Worm (Caenorhabditis elegans) whole organism, L3 larva: ENCODE data around the gene nas-11.

ENCODE experiments used
- R02D3.7 ChIP-seq: fragments of 150-350 bp; optimal IDR thresholded peaks from 2 replicates; lab custom pipeline; 2014; ENCODE audit warnings: missing biosample characterization, missing genetic modification characterization
- ZK546.5 ChIP-seq: sonication (generic microtip); optimal IDR thresholded peaks from 2 replicates; lab custom pipeline; 2017; ENCODE audit warnings: missing biosample characterization, missing genetic modification characterization
- aly-2 ChIP-seq: fragments of 150-350 bp; optimal IDR thresholded peaks from 2 replicates; lab custom pipeline; 2014; ENCODE audit warnings: missing biosample characterization, missing genetic modification characterization
- ama-1 ChIP-seq: fragments of 150-350 bp; optimal IDR thresholded peaks from 2 replicates; lab custom pipeline; 2018
- ceh-16 ChIP-seq: sonication (generic microtip); optimal IDR thresholded peaks from 2 replicates; lab custom pipeline; 2017; ENCODE audit warnings: missing biosample characterization, missing genetic modification characterization
- ceh-28 ChIP-seq: fragments of 150-350 bp; optimal IDR thresholded peaks from 2 replicates; lab custom pipeline; 2014; ENCODE audit warnings: missing biosample characterization, missing genetic modification reagents, missing genetic modification characterization
- ceh-82 ChIP-seq: fragments of 150-350 bp; optimal IDR thresholded peaks from 2 replicates; lab custom pipeline; 2014; ENCODE audit warnings: missing biosample characterization, missing genetic modification characterization
- ceh-9 ChIP-seq: sonication (generic microtip); optimal IDR thresholded peaks from 2 replicates; lab custom pipeline; 2018; ENCODE audit warnings: missing biosample characterization, missing genetic modification characterization
- daf-12 ChIP-seq: fragments of 150-350 bp; optimal IDR thresholded peaks from 2 replicates; lab custom pipeline; 2014; ENCODE audit warnings: missing biosample characterization, missing genetic modification reagents, missing genetic modification characterization
- egl-27 ChIP-seq: sonication (generic microtip); optimal IDR thresholded peaks from 4 replicates; lab custom pipeline; 2017; ENCODE audit warnings: missing biosample characterization, missing genetic modification reagents, missing genetic modification characterization
- egl-5 ChIP-seq: fragments of 150-350 bp; optimal IDR thresholded peaks from 2 replicates; lab custom pipeline; 2017; ENCODE audit warnings: missing biosample characterization, missing genetic modification reagents, missing genetic modification characterization, inconsistent platforms
- elt-1 ChIP-seq: fragments of 150-350 bp; optimal IDR thresholded peaks from 2 replicates; lab custom pipeline; 2014; ENCODE audit warnings: missing biosample characterization, missing genetic modification characterization
- elt-2 ChIP-seq: sonication (generic microtip); optimal IDR thresholded peaks from 2 replicates; lab custom pipeline; 2016; ENCODE audit warnings: missing genetic modification reagents, mild to moderate bottlenecking, missing genetic modification characterization, missing compliant biosample characterization
- elt-3 ChIP-seq, 3 experiments: fragments of 150-350 bp in 1 of 3; sonication (generic microtip) in 2 of 3; optimal IDR thresholded peaks; 2 replicates in 2 of 3; 4 replicates in 1 of 3; lab custom pipeline; 2014 to 2017; ENCODE audit warnings: missing biosample characterization in 3 of 3, missing genetic modification characterization in 3 of 3
- eor-1 ChIP-seq, 2 experiments: fragments of 150-350 bp; optimal IDR thresholded peaks; 2 replicates each; lab custom pipeline; 2014 to 2018; ENCODE audit warnings: missing biosample characterization in 2 of 2, missing genetic modification characterization in 2 of 2
- fkh-10 ChIP-seq: sonication (generic microtip); optimal IDR thresholded peaks from 2 replicates; lab custom pipeline; 2017; ENCODE audit warnings: missing biosample characterization, missing genetic modification reagents, missing genetic modification characterization
- fkh-2 ChIP-seq: fragments of 150-350 bp; optimal IDR thresholded peaks from 2 replicates; lab custom pipeline; 2014; ENCODE audit warnings: missing biosample characterization, missing genetic modification reagents, missing genetic modification characterization
- fos-1 ChIP-seq: fragments of 150-350 bp; optimal IDR thresholded peaks from 2 replicates; lab custom pipeline; 2014; ENCODE audit warnings: missing biosample characterization, missing genetic modification characterization
- hmg-11 ChIP-seq: sonication (generic microtip); optimal IDR thresholded peaks from 2 replicates; lab custom pipeline; 2016; ENCODE audit warnings: missing genetic modification characterization, missing compliant biosample characterization
- jun-1 ChIP-seq: fragments of 150-350 bp; optimal IDR thresholded peaks from 2 replicates; lab custom pipeline; 2014; ENCODE audit warnings: missing biosample characterization, missing genetic modification reagents, missing genetic modification characterization
- lin-15B ChIP-seq: fragments of 150-350 bp; optimal IDR thresholded peaks from 2 replicates; lab custom pipeline; 2014; ENCODE audit warnings: missing biosample characterization, missing genetic modification characterization
- lin-39 ChIP-seq: fragments of 150-350 bp; optimal IDR thresholded peaks from 2 replicates; lab custom pipeline; 2018; ENCODE audit warnings: missing biosample characterization, missing genetic modification reagents, missing genetic modification characterization
- lsy-12 ChIP-seq: sonication (generic microtip); optimal IDR thresholded peaks from 2 replicates; lab custom pipeline; 2016; ENCODE audit warnings: mild to moderate bottlenecking, missing genetic modification characterization, missing compliant biosample characterization
- mdl-1 ChIP-seq: fragments of 150-350 bp; optimal IDR thresholded peaks from 2 replicates; lab custom pipeline; 2014; ENCODE audit warnings: missing biosample characterization, missing genetic modification characterization
- mml-1 ChIP-seq: fragments of 150-350 bp; sonication (generic microtip); optimal IDR thresholded peaks from 3 replicates; lab custom pipeline; 2014; ENCODE audit warnings: missing biosample characterization, missing genetic modification characterization
- nfya-1 ChIP-seq: sonication (generic microtip); optimal IDR thresholded peaks from 2 replicates; lab custom pipeline; 2017; ENCODE audit warnings: missing genetic modification characterization, mild to moderate bottlenecking, missing compliant biosample characterization, antibody characterized with exemption, moderate library complexity; ENCODE audit not compliant: insufficient read depth
- nhr-11 ChIP-seq: fragments of 150-350 bp; optimal IDR thresholded peaks from 2 replicates; lab custom pipeline; 2014; ENCODE audit warnings: missing biosample characterization, missing genetic modification characterization
- nhr-12 ChIP-seq: fragments of 150-350 bp; optimal IDR thresholded peaks from 2 replicates; lab custom pipeline; 2014; ENCODE audit warnings: missing biosample characterization, missing genetic modification characterization
- nhr-23 ChIP-seq: fragments of 150-350 bp; optimal IDR thresholded peaks from 2 replicates; lab custom pipeline; 2014; ENCODE audit warnings: missing biosample characterization, missing genetic modification reagents, missing genetic modification characterization
- nhr-237 ChIP-seq: fragments of 150-350 bp; optimal IDR thresholded peaks from 2 replicates; lab custom pipeline; 2014; ENCODE audit warnings: missing biosample characterization, missing genetic modification characterization
- nhr-25 ChIP-seq: sonication (generic microtip); optimal IDR thresholded peaks from 2 replicates; lab custom pipeline; 2017; ENCODE audit warnings: missing biosample characterization, missing genetic modification characterization
- nhr-28 ChIP-seq: fragments of 150-350 bp; optimal IDR thresholded peaks from 2 replicates; lab custom pipeline; 2014; ENCODE audit warnings: missing biosample characterization, missing genetic modification characterization
- nhr-43 ChIP-seq: sonication (generic microtip); optimal IDR thresholded peaks from 2 replicates; lab custom pipeline; 2016; ENCODE audit warnings: mild to moderate bottlenecking, missing genetic modification characterization, missing compliant biosample characterization; ENCODE audit not compliant: poor library complexity, severe bottlenecking
- nhr-67 ChIP-seq: fragments of 150-350 bp; optimal IDR thresholded peaks from 2 replicates; lab custom pipeline; 2014; ENCODE audit warnings: missing biosample characterization, missing genetic modification characterization
- nhr-76 ChIP-seq: fragments of 150-350 bp; sonication (generic microtip); optimal IDR thresholded peaks from 5 replicates; lab custom pipeline; 2014; ENCODE audit warnings: missing biosample characterization, missing genetic modification characterization
- nhr-77 ChIP-seq: fragments of 150-350 bp; optimal IDR thresholded peaks from 2 replicates; lab custom pipeline; 2014; ENCODE audit warnings: missing biosample characterization, missing genetic modification characterization
- pha-4 ChIP-seq: fragments of 150-350 bp; optimal IDR thresholded peaks from 2 replicates; lab custom pipeline; 2014; ENCODE audit warnings: missing biosample characterization, missing genetic modification reagents, missing genetic modification characterization
- pqm-1 ChIP-seq: fragments of 150-350 bp; optimal IDR thresholded peaks from 2 replicates; lab custom pipeline; 2017; ENCODE audit warnings: missing biosample characterization, missing genetic modification characterization, inconsistent platforms
- sea-2 ChIP-seq: fragments of 150-350 bp; sonication (generic microtip); optimal IDR thresholded peaks from 4 replicates; lab custom pipeline; 2014; ENCODE audit warnings: missing biosample characterization, missing genetic modification reagents, missing genetic modification characterization
- skn-1 ChIP-seq: fragments of 150-350 bp; optimal IDR thresholded peaks from 2 replicates; lab custom pipeline; 2014; ENCODE audit warnings: missing biosample characterization, missing genetic modification characterization
- snpc-4 ChIP-seq: fragments of 150-350 bp; optimal IDR thresholded peaks from 2 replicates; lab custom pipeline; 2014; ENCODE audit warnings: missing biosample characterization, missing genetic modification characterization
- tbx-2 ChIP-seq: sonication (generic microtip); optimal IDR thresholded peaks from 2 replicates; lab custom pipeline; 2016; ENCODE audit warnings: mild to moderate bottlenecking, missing genetic modification characterization, missing compliant biosample characterization
- unc-39 ChIP-seq: sonication (generic microtip); optimal IDR thresholded peaks from 4 replicates; lab custom pipeline; 2017; ENCODE audit warnings: missing biosample characterization, missing genetic modification characterization
- unc-62 ChIP-seq: fragments of 150-350 bp; sonication (generic microtip); optimal IDR thresholded peaks from 4 replicates; lab custom pipeline; 2014; ENCODE audit warnings: missing biosample characterization, missing genetic modification reagents, missing genetic modification characterization
- zag-1 ChIP-seq: fragments of 150-350 bp; optimal IDR thresholded peaks from 2 replicates; lab custom pipeline; 2014; ENCODE audit warnings: missing biosample characterization, missing genetic modification characterization
- ztf-11 ChIP-seq: fragments of 150-350 bp; optimal IDR thresholded peaks from 2 replicates; lab custom pipeline; 2014; ENCODE audit warnings: missing biosample characterization, missing genetic modification characterization
- ztf-4 ChIP-seq: fragments of 150-350 bp; optimal IDR thresholded peaks from 2 replicates; lab custom pipeline; 2014; ENCODE audit warnings: missing biosample characterization, missing genetic modification characterization

Gene nas-11

ce11 chrX:6741532-6741931, 28.2 kb downstream of the nas-11 start:
- TF ChIP-seq daf-12 = no peak
- TF ChIP-seq nfya-1 (tag; lab: Kevin White, UChicago) = peak; percentile 47
- TF ChIP-seq egl-5 (tag; lab: Kevin White, UChicago) = no peak
- TF ChIP-seq ama-1 (lab: Kevin White, UChicago) = peak; percentile 57
- peak; percentile 66 for TF ChIP-seq mdl-1 (tag; lab: Kevin White, UChicago)
- TF ChIP-seq nhr-11 = no peak
- peak; percentile 97 for TF ChIP-seq nhr-25 (tag; lab: Kevin White, UChicago)
- no peak for TF ChIP-seq pqm-1 (tag; lab: Kevin White, UChicago)
- no peak for TF ChIP-seq ztf-11 (tag; lab: Kevin White, UChicago)
- TF ChIP-seq ZK546.5 (tag; lab: Kevin White, UChicago) = no peak
- peak; percentile 79 for TF ChIP-seq unc-62
- no peak for TF ChIP-seq lin-39 (tag; lab: Kevin White, UChicago)
- no peak for TF ChIP-seq sea-2 (GFP tag; lab: Kevin White, UChicago)
- no peak for TF ChIP-seq ceh-16 (tag; lab: Kevin White, UChicago)
- TF ChIP-seq eor-1 (tag; optimal IDR thresholded peaks at IDR 0.05; lab: Kevin White, UChicago) = no peak
- no peak for TF ChIP-seq nhr-77 (tag; lab: Kevin White, UChicago)
- TF ChIP-seq nhr-12 (tag; lab: Kevin White, UChicago) = no peak
- peak; percentile 32 for TF ChIP-seq mml-1 (tag; lab: Kevin White, UChicago)
- peak in 1 of 3 experiments; percentile 23 for TF ChIP-seq elt-3 (tag; optimal IDR thresholded peaks at IDR 0.05; lab: Kevin White, UChicago)
- TF ChIP-seq ztf-4 = no peak
- no peak for TF ChIP-seq R02D3.7 (tag; lab: Kevin White, UChicago)
- no peak for TF ChIP-seq elt-1
- TF ChIP-seq nhr-237 = no peak
- peak; percentile 95 for TF ChIP-seq nhr-43 (tag; lab: Kevin White, UChicago)
- TF ChIP-seq nhr-23 = peak; percentile 96

DNA sequence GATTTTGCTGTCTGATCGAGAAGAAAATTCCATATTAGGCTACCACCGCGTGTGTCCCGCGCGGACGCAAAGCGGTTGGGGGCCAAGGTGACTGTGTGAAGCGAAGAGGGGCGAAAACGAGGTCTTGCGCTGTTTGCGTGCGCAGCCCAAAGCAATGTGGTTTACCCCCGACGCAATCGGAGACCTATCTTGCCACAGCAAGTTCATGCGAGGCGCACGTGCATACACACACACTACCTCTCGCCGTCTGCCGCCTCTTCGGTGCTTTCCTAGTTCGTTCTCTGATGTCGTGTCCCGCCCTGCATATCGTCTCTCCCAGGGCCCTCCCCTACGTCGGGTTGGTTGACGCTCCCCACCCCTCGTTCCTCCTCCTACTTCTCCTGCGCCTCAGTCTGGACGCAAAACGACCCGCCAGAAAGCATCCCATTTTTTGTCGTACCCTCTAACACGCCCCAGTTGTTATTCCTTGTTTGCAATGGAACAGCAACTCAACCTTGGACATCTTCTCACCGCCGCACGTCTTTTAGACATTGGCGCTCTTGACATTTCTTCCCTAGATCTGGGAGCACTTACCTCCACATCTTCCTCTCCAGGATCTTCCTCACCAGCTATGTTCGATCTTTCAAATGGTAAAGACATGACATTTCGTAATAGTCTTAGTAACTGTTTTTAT, 28.8 kb downstream of the nas-11 start, which contains the start of gene mdl-1:
TSS of gene mdl-1 (plus strand) at position 341 of the 673 bp plus-strand sequence.
- TF ChIP-seq mdl-1 (tag; lab: Kevin White, UChicago) (peak; percentile 100), ceh-16 (tag; lab: Kevin White, UChicago) (no peak), nhr-76 (no peak), ztf-11 (tag; lab: Kevin White, UChicago) (no peak), eor-1 (tag; optimal IDR thresholded peaks at IDR 0.05; lab: Kevin White, UChicago) (peak in 1 of 2 experiments; percentile 68), snpc-4 (tag; lab: Kevin White, UChicago) (peak; percentile 71), jun-1 (peak; percentile 81), mml-1 (tag; lab: Kevin White, UChicago) (peak; percentile 99), aly-2 (tag; lab: Kevin White, UChicago) (no peak), nhr-23 (peak; percentile 95), hmg-11 (tag; lab: Kevin White, UChicago) (peak; percentile 74), nhr-25 (tag; lab: Kevin White, UChicago) (peak; percentile 95), ceh-9 (tag; lab: Kevin White, UChicago) (no peak), elt-1 (peak; percentile 81), nhr-67 (no peak), zag-1 (tag; lab: Kevin White, UChicago) (no peak), unc-39 (no peak), fkh-2 (tag; lab: Kevin White, UChicago) (no peak), egl-27 (tag; lab: Kevin White, UChicago) (peak; percentile 95), lsy-12 (tag; lab: Kevin White, UChicago) (peak; percentile 88), pqm-1 (tag; lab: Kevin White, UChicago) (peak; percentile 82), fkh-10 (GFP tag; lab: Kevin White, UChicago) (peak; percentile 20), nhr-11 (peak; percentile 67), nhr-237 (no peak), ZK546.5 (tag; lab: Kevin White, UChicago) (no peak), nhr-43 (tag; lab: Kevin White, UChicago) (peak; percentile 86), elt-2 (tag; lab: Kevin White, UChicago) (peak; percentile 87), egl-5 (tag; lab: Kevin White, UChicago) (no peak), sea-2 (GFP tag; lab: Kevin White, UChicago) (peak; percentile 63), ceh-82 (tag; lab: Kevin White, UChicago) (no peak), ceh-28 (tag; lab: Kevin White, UChicago) (peak; percentile 56), lin-15B (tag; lab: Kevin White, UChicago) (peak; percentile 26), R02D3.7 (tag; lab: Kevin White, UChicago) (peak; percentile 40), nhr-77 (tag; lab: Kevin White, UChicago) (no peak), ama-1 (lab: Kevin White, UChicago) (peak; percentile 95), elt-3 (tag; optimal IDR thresholded peaks at IDR 0.05; lab: Kevin White, UChicago) (no peak), nhr-12 (tag; lab: Kevin White, UChicago) (no peak), fos-1 (tag; lab: Kevin White, UChicago) (peak; percentile 27), unc-62 (peak; percentile 74), ztf-4 (peak; percentile 74), nfya-1 (tag; lab: Kevin White, UChicago) (peak; percentile 96), pha-4 (peak; percentile 94), tbx-2 (peak; percentile 48), skn-1 (tag; lab: Kevin White, UChicago) (peak; percentile 40), nhr-28 (tag; lab: Kevin White, UChicago) (no peak), daf-12 (no peak), lin-39 (tag; lab: Kevin White, UChicago) (peak; percentile 95)
- TF ChIP-seq, all 47 proteins: peak for 29
